Fruit fly (Drosophila melanogaster) whole organism, prepupa: Measurements from ENCODE around the gene ClpP.

ENCODE experiments used
- CG11762 ChIP-seq: fragments of 200-800 bp; sonication (Bioruptor generic); optimal IDR thresholded peaks from 3 replicates; lab custom pipeline; 2016; ENCODE audit warnings: missing biosample characterization, missing genetic modification characterization; ENCODE audit not compliant: insufficient read depth
- CG11902 ChIP-seq: fragments of 200-800 bp; sonication (Bioruptor generic); optimal IDR thresholded peaks from 3 replicates; lab custom pipeline; 2016; ENCODE audit warnings: missing biosample characterization, missing genetic modification characterization
- CG3032 ChIP-seq: fragments of 200-800 bp; optimal IDR thresholded peaks from 2 replicates; lab custom pipeline; 2019; ENCODE audit warnings: missing biosample characterization, mild to moderate bottlenecking, missing genetic modification characterization, moderate library complexity
- CG31627 ChIP-seq: fragments of 200-800 bp; sonication (Bioruptor generic); optimal IDR thresholded peaks from 3 replicates; lab custom pipeline; 2016; ENCODE audit warnings: missing biosample characterization, missing genetic modification characterization
- CG34406 ChIP-seq: fragments of 200-800 bp; sonication (Bioruptor generic); optimal IDR thresholded peaks from 3 replicates; lab custom pipeline; 2016; ENCODE audit warnings: missing biosample characterization, missing genetic modification characterization
- CG6163 ChIP-seq: fragments of 200-800 bp; sonication (Bioruptor generic); IDR thresholded peaks from 3 replicates; pipeline ENCODE4 v1.3.6; 2022; ENCODE audit warnings: missing biosample characterization, missing genetic modification characterization
- CG6276 ChIP-seq: fragments of 200-800 bp; sonication (Bioruptor generic); optimal IDR thresholded peaks from 2 replicates; lab custom pipeline; 2017; ENCODE audit warnings: missing biosample characterization, mild to moderate bottlenecking, missing genetic modification characterization
- CG8319 ChIP-seq: fragments of 200-800 bp; sonication (Bioruptor generic); optimal IDR thresholded peaks from 3 replicates; lab custom pipeline; 2016; ENCODE audit warnings: missing biosample characterization, missing genetic modification characterization
- CG9139 ChIP-seq: fragments of 200-800 bp; sonication (Bioruptor generic); optimal IDR thresholded peaks from 3 replicates; lab custom pipeline; 2017; ENCODE audit warnings: missing biosample characterization, mild to moderate bottlenecking, missing genetic modification characterization
- Eip78C ChIP-seq: fragments of 200-800 bp; sonication (Bioruptor generic); peaks from one replicate; lab custom pipeline; 2016; ENCODE audit warnings: missing biosample characterization, missing genetic modification characterization
- Ets96B ChIP-seq: fragments of 200-800 bp; optimal IDR thresholded peaks from 2 replicates; lab custom pipeline; 2019; ENCODE audit warnings: missing biosample characterization, mild to moderate bottlenecking, missing genetic modification characterization, moderate library complexity
- Hr38 ChIP-seq: sonication (Bioruptor generic); optimal IDR thresholded peaks from 2 replicates; lab custom pipeline; 2016; ENCODE audit warnings: missing biosample characterization, missing genetic modification characterization
- Hr39 ChIP-seq: fragments of 200-800 bp; sonication (Bioruptor generic); optimal IDR thresholded peaks from 2 replicates; lab custom pipeline; 2016; ENCODE audit warnings: missing biosample characterization, missing genetic modification characterization
- Hr4 ChIP-seq: fragments of 200-800 bp; sonication (Bioruptor generic); optimal IDR thresholded peaks from 3 replicates; lab custom pipeline; 2016; ENCODE audit warnings: missing biosample characterization, missing genetic modification characterization
- Met ChIP-seq: fragments of 200-800 bp; sonication (Bioruptor generic); optimal IDR thresholded peaks from 3 replicates; lab custom pipeline; 2016; ENCODE audit warnings: missing biosample characterization, missing genetic modification characterization
- OdsH ChIP-seq: fragments of 200-800 bp; sonication (Bioruptor generic); optimal IDR thresholded peaks from 3 replicates; lab custom pipeline; 2016; ENCODE audit warnings: missing biosample characterization, missing genetic modification characterization
- Smox ChIP-seq: fragments of 200-800 bp; sonication (Bioruptor generic); optimal IDR thresholded peaks from 3 replicates; lab custom pipeline; 2016; ENCODE audit warnings: missing biosample characterization, missing genetic modification characterization
- Sox102F ChIP-seq: fragments of 200-800 bp; sonication (Bioruptor generic); optimal IDR thresholded peaks from 2 replicates; lab custom pipeline; 2016; ENCODE audit warnings: missing biosample characterization, mild to moderate bottlenecking, missing genetic modification characterization
- achi ChIP-seq: fragments of 200-800 bp; sonication (Bioruptor generic); optimal IDR thresholded peaks from 3 replicates; lab custom pipeline; 2016; ENCODE audit warnings: missing biosample characterization, missing genetic modification characterization
- dac ChIP-seq: fragments of 200-800 bp; sonication (Bioruptor generic); optimal IDR thresholded peaks from 2 replicates; lab custom pipeline; 2017; ENCODE audit warnings: missing biosample characterization, mild to moderate bottlenecking, missing genetic modification characterization
- dsx ChIP-seq: fragments of 200-800 bp; optimal IDR thresholded peaks from 3 replicates; lab custom pipeline; 2019; ENCODE audit warnings: missing biosample characterization, mild to moderate bottlenecking, missing genetic modification characterization, moderate library complexity; ENCODE audit not compliant: poor library complexity, severe bottlenecking
- fd59A ChIP-seq: fragments of 200-800 bp; sonication (Bioruptor generic); optimal IDR thresholded peaks from 2 replicates; lab custom pipeline; 2017; ENCODE audit warnings: missing biosample characterization, mild to moderate bottlenecking, missing genetic modification characterization, missing genetic modification reagents
- lz ChIP-seq: fragments of 200-800 bp; sonication (Bioruptor generic); optimal IDR thresholded peaks from 3 replicates; lab custom pipeline; 2016; ENCODE audit warnings: missing biosample characterization, missing genetic modification characterization
- net ChIP-seq: fragments of 200-800 bp; sonication (Bioruptor generic); optimal IDR thresholded peaks from 3 replicates; lab custom pipeline; 2016; ENCODE audit warnings: missing biosample characterization, missing genetic modification characterization
- svp ChIP-seq: fragments of 200-800 bp; sonication (Bioruptor generic); peaks from one replicate; lab custom pipeline; 2016; ENCODE audit warnings: missing biosample characterization, missing genetic modification characterization
- topi ChIP-seq: fragments of 200-800 bp; sonication (Bioruptor generic); optimal IDR thresholded peaks from 3 replicates; lab custom pipeline; 2016; ENCODE audit warnings: missing biosample characterization, missing genetic modification characterization
- vri ChIP-seq: fragments of 200-800 bp; sonication (Bioruptor generic); optimal IDR thresholded peaks from 3 replicates; lab custom pipeline; 2016; ENCODE audit warnings: missing biosample characterization, mild to moderate bottlenecking, missing genetic modification characterization

Gene ClpP

DNA sequence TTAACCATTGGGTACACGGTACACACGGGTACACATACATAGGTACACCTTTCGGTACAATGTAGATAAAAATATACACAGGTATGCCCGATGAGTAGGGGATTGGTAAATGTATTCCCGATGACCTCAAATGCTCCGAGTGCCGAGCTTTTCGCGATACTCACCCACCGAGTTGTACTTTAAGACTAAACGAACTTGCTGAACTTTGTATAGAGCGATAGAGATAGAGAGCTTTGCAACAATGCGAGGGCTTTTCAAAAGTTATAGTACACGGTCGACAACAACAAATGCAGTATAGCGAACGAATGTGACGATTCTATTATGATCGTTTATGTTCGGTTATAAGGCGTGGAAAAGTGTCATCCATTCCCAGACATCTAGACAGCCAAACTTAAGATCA, 35.0 kb upstream of the ClpP start (continued):
- no peak for TF ChIP-seq CG6163 (GFP tag; lab: Robert Waterston, UW)
- TF ChIP-seq dsx (GFP tag; lab: Kevin White, UChicago): peak; percentile 66
- TF ChIP-seq fd59A (GFP tag; lab: Kevin White, UChicago): no peak
- no peak for TF ChIP-seq CG11762 (GFP tag; lab: Kevin White, UChicago)
- TF ChIP-seq Ets96B (tag; lab: Kevin White, UChicago): no peak
- TF ChIP-seq CG3032 (tag; lab: Kevin White, UChicago): no peak
- TF ChIP-seq Hr4 (GFP tag; lab: Kevin White, UChicago): no peak
- TF ChIP-seq topi (GFP tag; lab: Kevin White, UChicago): no peak
- no peak for TF ChIP-seq Sox102F
- TF ChIP-seq CG9139 (GFP tag; lab: Kevin White, UChicago): no peak
- no peak for TF ChIP-seq CG31627 (GFP tag; lab: Kevin White, UChicago)
- TF ChIP-seq Smox (GFP tag; lab: Kevin White, UChicago): no peak
- no peak for TF ChIP-seq Hr39 (GFP tag; lab: Kevin White, UChicago)
- no peak for TF ChIP-seq net
- no peak for TF ChIP-seq CG8319 (GFP tag; lab: Kevin White, UChicago)
- no peak for TF ChIP-seq achi (GFP tag; lab: Kevin White, UChicago)

DNA sequence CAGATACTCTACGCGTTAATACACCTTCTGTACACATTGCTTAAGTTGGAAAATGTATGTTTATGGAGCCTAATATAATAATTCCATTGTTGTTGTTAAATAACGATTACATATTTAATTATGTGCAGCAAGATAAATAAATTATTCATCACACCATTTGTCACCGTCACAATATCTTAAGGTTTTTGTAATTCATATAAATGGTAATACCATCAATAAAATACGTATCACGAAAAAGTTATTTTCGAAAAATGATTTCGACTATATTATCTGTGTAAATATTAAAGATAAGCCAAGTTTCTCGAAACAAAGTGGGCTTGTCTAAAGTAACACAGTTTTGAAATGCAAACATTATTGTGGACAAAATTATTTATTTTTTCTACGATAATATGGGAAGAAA, 34.4 kb upstream of the ClpP start, which contains the start of gene CG4995:
TSS of gene CG4995 (plus strand) at position 301 of the 400 bp plus-strand sequence.
- TF ChIP-seq Eip78C (GFP tag; lab: Kevin White, UChicago): peak; percentile 61
- TF ChIP-seq CG6276 (GFP tag; lab: Kevin White, UChicago): no peak
- no peak for TF ChIP-seq lz (GFP tag; lab: Kevin White, UChicago)
- TF ChIP-seq dac: no peak

DNA sequence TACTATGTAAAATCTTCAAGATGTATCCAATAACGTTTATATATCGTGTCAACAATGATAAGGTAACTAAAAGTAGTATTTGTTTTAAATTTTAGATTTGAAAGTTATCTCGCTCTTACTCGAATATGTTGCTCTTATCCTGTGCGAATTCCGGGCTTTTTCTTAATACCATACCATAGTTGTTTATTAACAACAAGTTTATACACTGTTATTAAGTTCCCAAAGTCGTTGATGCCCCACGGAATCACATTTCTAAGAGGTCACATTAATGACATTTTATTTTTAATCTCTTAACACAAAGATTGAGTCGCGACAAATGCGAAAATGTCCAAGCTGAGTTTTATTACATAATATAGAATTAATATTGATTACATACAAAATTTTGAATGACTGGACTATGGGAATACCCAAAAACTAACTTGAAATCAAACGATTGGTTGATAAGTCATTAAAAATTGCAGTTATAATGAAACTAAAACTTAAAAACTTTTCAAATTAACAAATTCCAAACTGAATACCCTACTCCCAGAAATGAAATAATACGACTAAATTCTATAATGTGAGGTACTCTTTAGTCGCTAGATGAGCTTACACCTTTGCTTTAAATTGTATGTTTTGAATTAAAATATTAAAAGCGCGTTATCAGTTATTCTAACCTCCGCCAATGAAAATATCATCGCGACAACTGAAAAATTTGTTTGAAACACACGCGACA, 33.7 kb upstream of the ClpP start, which contains the start of gene CG5381:
TSS of gene CG5381 (minus strand) at position 330 of the 715 bp plus-strand sequence.
- peak; percentile 47 for TF ChIP-seq vri
- peak; percentile 93 for TF ChIP-seq svp (GFP tag; lab: Kevin White, UChicago)
- no peak for TF ChIP-seq Hr38 (GFP tag; lab: Kevin White, UChicago)

DNA sequence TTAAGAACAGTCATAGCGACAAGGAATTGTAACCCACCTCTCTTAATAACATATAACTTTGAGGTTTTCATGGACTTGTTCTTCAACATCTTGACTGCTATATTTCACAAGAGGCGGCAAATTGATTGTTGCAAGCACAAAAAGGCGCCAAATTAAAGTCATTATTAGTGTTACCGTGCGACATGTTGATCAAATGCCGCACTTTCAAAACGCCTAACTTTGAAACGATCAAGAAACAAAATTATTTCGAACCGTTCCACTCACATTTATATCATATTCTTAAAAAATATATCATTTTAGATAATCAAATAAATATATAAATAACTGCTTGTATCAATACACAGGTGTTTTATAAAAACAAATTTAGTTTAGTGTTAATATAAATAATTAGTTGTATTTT, 28.8 kb upstream of the ClpP start, which contains the start of gene RnrL:
TSS of gene RnrL (minus strand) at position 154 of the 400 bp plus-strand sequence.
- peak; percentile 7 for TF ChIP-seq dsx (GFP tag; lab: Kevin White, UChicago)
- no peak for TF ChIP-seq Met (GFP tag; lab: Kevin White, UChicago)

DNA sequence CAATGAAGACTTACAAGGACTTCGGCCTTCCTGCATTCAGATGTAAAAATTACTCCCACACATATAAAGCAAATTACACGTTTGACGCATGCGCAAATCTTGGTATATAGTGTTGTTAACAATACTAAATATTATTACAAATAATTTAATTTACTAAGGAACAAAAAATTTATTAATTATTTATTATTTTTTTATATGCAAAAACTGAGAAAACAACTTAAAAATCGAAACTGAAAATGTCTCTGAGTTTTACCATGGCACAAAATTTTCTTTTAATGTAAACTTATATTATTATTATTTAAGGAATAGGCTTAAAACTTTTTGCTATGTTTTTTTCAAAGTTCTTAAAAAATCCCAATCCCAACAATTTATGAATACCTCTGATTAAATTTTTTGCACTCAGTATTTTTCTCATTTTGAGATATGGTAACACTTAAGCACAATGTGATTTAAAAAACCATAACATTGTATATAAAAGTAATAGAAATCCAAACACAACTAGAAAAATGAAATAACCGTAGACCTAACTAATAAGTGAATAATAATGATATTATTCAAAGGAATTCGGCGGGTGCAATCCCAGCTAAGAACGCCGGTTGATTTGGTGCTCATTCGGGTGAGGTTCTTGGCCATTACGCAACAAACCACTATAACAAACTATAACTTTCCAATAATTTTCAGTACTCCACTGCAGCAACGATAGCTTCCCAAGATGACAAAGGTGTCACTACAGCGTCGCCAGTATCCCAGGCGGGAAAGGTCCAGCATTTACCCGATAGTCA, 25.3 kb upstream of the ClpP start, which contains the start of the genes Schip1 and Cox10:
TSS of gene Schip1 (minus strand) at position 51 of the 782 bp plus-strand sequence.
TSS of gene Cox10 (plus strand) at position 406 of the 782 bp plus-strand sequence.
- TF ChIP-seq CG3032 (tag; lab: Kevin White, UChicago) (peak; percentile 12), OdsH (no peak), dsx (GFP tag; lab: Kevin White, UChicago) (peak; percentile 86), CG11902 (GFP tag; lab: Kevin White, UChicago) (no peak), CG34406 (no peak), vri (peak; percentile 39)
- TF ChIP-seq, all 60 proteins: peak for 3
